Fruit fly (Drosophila melanogaster) whole organism, wandering third instar larva: ENCODE results near the gene Pgant2.

ENCODE experiments used
- Abd-B ChIP-seq: fragments of >200 bp; optimal IDR thresholded peaks from 2 replicates; lab custom pipeline; 2017; ENCODE audit warnings: missing biosample characterization, missing genetic modification characterization
- CG32264 ChIP-seq: fragments of 200-800 bp; sonication (Bioruptor generic); optimal IDR thresholded peaks from 2 replicates; lab custom pipeline; 2016; ENCODE audit warnings: missing biosample characterization, missing genetic modification characterization
- CG9705 ChIP-seq: fragments of 200-800 bp; sonication (Bioruptor generic); optimal IDR thresholded peaks from 2 replicates; lab custom pipeline; 2018; ENCODE audit warnings: missing biosample characterization, mild to moderate bottlenecking, missing genetic modification characterization
- CrebA ChIP-seq: fragments of 200-800 bp; sonication (Bioruptor generic); optimal IDR thresholded peaks from 2 replicates; lab custom pipeline; 2016; ENCODE audit warnings: missing biosample characterization, mild to moderate bottlenecking, missing genetic modification characterization, borderline replicate concordance
- Dfd ChIP-seq: fragments of >200 bp; optimal IDR thresholded peaks from 2 replicates; lab custom pipeline; 2017; ENCODE audit warnings: missing biosample characterization, missing genetic modification characterization
- Dif ChIP-seq: fragments of 200-275, 200-300 bp; sonication (Bioruptor generic); optimal IDR thresholded peaks from 2 replicates; lab custom pipeline; 2018; ENCODE audit warnings: missing biosample characterization, missing genetic modification characterization; ENCODE audit not compliant: partially characterized antibody
- GATAd ChIP-seq: sonication (Bioruptor generic); optimal IDR thresholded peaks from 2 replicates; lab custom pipeline; 2016; ENCODE audit warnings: missing biosample characterization, missing genetic modification characterization
- HLH106 ChIP-seq: fragments of 200-800 bp; optimal IDR thresholded peaks from 3 replicates; lab custom pipeline; 2019; ENCODE audit warnings: missing biosample characterization, mild to moderate bottlenecking, missing genetic modification characterization, moderate library complexity
- Hnf4 ChIP-seq: fragments of 200-800 bp; sonication (Bioruptor generic); optimal IDR thresholded peaks from 2 replicates; lab custom pipeline; 2016; ENCODE audit warnings: missing biosample characterization, mild to moderate bottlenecking, missing genetic modification characterization
- Hr78 ChIP-seq: fragments of >200 bp; optimal IDR thresholded peaks from 2 replicates; lab custom pipeline; 2017; ENCODE audit warnings: missing biosample characterization, missing genetic modification characterization
- Hr83 ChIP-seq: fragments of 200-300 bp; sonication (Bioruptor generic); optimal IDR thresholded peaks from 2 replicates; lab custom pipeline; 2016; ENCODE audit warnings: missing biosample characterization, mild to moderate bottlenecking, missing genetic modification characterization, moderate library complexity; ENCODE audit not compliant: poor library complexity, severe bottlenecking
- Jra ChIP-seq: sonication (Bioruptor generic); optimal IDR thresholded peaks from 2 replicates; lab custom pipeline; 2016; ENCODE audit warnings: missing biosample characterization, missing genetic modification characterization
- Mio ChIP-seq: sonication (Bioruptor generic); optimal IDR thresholded peaks from 2 replicates; lab custom pipeline; 2016; ENCODE audit warnings: missing biosample characterization, missing genetic modification characterization
- Myc ChIP-seq: fragments of >200 bp; optimal IDR thresholded peaks from 2 replicates; lab custom pipeline; 2017
- N ChIP-seq: fragments of >200 bp; optimal IDR thresholded peaks from 2 replicates; lab custom pipeline; 2018; ENCODE audit warnings: missing biosample characterization, missing external identifiers, missing genetic modification characterization
- OdsH ChIP-seq: fragments of 200-800 bp; sonication (Bioruptor generic); optimal IDR thresholded peaks from 2 replicates; lab custom pipeline; 2016; ENCODE audit warnings: missing biosample characterization, mild to moderate bottlenecking, missing genetic modification characterization
- Rel ChIP-seq, 2 experiments: fragments of 200-800 bp; sonication (Bioruptor generic) in 1 of 2; optimal IDR thresholded peaks; 2 replicates in 1 of 2; 3 replicates in 1 of 2; lab custom pipeline; 2016 to 2019; ENCODE audit warnings: mild to moderate bottlenecking in 2 of 2, missing biosample characterization in 2 of 2, missing genetic modification characterization in 2 of 2, moderate library complexity in 1 of 2
- Sp1 ChIP-seq: fragments of 200-800 bp; sonication (Bioruptor generic); optimal IDR thresholded peaks from 3 replicates; lab custom pipeline; 2019; ENCODE audit warnings: missing biosample characterization, mild to moderate bottlenecking, missing genetic modification characterization, moderate library complexity
- Vsx2 ChIP-seq: fragments of 200-300, 225-300 bp; sonication (Bioruptor generic); optimal IDR thresholded peaks from 2 replicates; lab custom pipeline; 2018; ENCODE audit warnings: missing biosample characterization, missing genetic modification characterization; ENCODE audit not compliant: partially characterized antibody
- br ChIP-seq: fragments of 200-800 bp; sonication (Bioruptor generic); optimal IDR thresholded peaks from 2 replicates; lab custom pipeline; 2016; ENCODE audit warnings: missing biosample characterization, missing genetic modification characterization
- brk ChIP-seq: fragments of 200-800 bp; sonication (Bioruptor generic); optimal IDR thresholded peaks from 2 replicates; lab custom pipeline; 2016; ENCODE audit warnings: missing biosample characterization, mild to moderate bottlenecking, missing genetic modification characterization
- dl ChIP-seq, 2 experiments: fragments of 175-275, 200-275 bp in 1 of 2; fragments of 200-275 bp in 1 of 2; sonication (Bioruptor generic); optimal IDR thresholded peaks; lab custom pipeline; 2018; ENCODE audit warnings: mild to moderate bottlenecking in 2 of 2, missing biosample characterization in 2 of 2, missing genetic modification characterization in 2 of 2, moderate library complexity in 2 of 2; ENCODE audit not compliant: partially characterized antibody in 2 of 2, insufficient read depth in 1 of 2
- dmrt93B ChIP-seq: fragments of 200-800 bp; sonication (Bioruptor generic); optimal IDR thresholded peaks from 2 replicates; lab custom pipeline; 2018; ENCODE audit warnings: missing biosample characterization, mild to moderate bottlenecking, missing genetic modification characterization
- dsf ChIP-seq: sonication (Bioruptor generic); optimal IDR thresholded peaks from 2 replicates; lab custom pipeline; 2016; ENCODE audit warnings: missing biosample characterization, missing genetic modification characterization, borderline replicate concordance
- ey ChIP-seq: fragments of 200-800 bp; sonication (Bioruptor generic); optimal IDR thresholded peaks from 2 replicates; lab custom pipeline; 2016; ENCODE audit warnings: missing biosample characterization, missing genetic modification characterization
- foxo ChIP-seq, 2 experiments: fragments of 200-800 bp; sonication (Bioruptor generic); optimal IDR thresholded peaks; 2 replicates in 1 of 2; 3 replicates in 1 of 2; lab custom pipeline; 2016 to 2017; ENCODE audit warnings: missing biosample characterization in 2 of 2, missing genetic modification characterization in 2 of 2
- fru ChIP-seq: fragments of 200-800 bp; sonication (Bioruptor generic); optimal IDR thresholded peaks from 3 replicates; lab custom pipeline; 2016; ENCODE audit warnings: missing biosample characterization, mild to moderate bottlenecking, missing genetic modification characterization
- h ChIP-seq: fragments of 200-800 bp; sonication (Bioruptor generic); optimal IDR thresholded peaks from 3 replicates; lab custom pipeline; 2016; ENCODE audit warnings: missing biosample characterization, mild to moderate bottlenecking, missing genetic modification characterization
- jim ChIP-seq: fragments of 175-275, 200-325 bp; sonication (Bioruptor generic); optimal IDR thresholded peaks from 2 replicates; lab custom pipeline; 2016; ENCODE audit warnings: missing biosample characterization, mild to moderate bottlenecking, missing genetic modification characterization
- lola ChIP-seq: fragments of >200 bp; optimal IDR thresholded peaks from 2 replicates; lab custom pipeline; 2017; ENCODE audit warnings: missing biosample characterization, missing genetic modification characterization
- pan ChIP-seq: fragments of >200 bp; optimal IDR thresholded peaks from 2 replicates; lab custom pipeline; 2017
- psq ChIP-seq: fragments of 200-800 bp; sonication (Bioruptor generic); optimal IDR thresholded peaks from 3 replicates; lab custom pipeline; 2017; ENCODE audit warnings: missing biosample characterization, mild to moderate bottlenecking, missing genetic modification characterization, moderate library complexity
- rgr ChIP-seq: fragments of 200-800 bp; sonication (Bioruptor generic); optimal IDR thresholded peaks from 3 replicates; lab custom pipeline; 2016; ENCODE audit warnings: missing biosample characterization, mild to moderate bottlenecking, missing genetic modification characterization
- sage ChIP-seq: fragments of 200-800 bp; sonication (Bioruptor generic); optimal IDR thresholded peaks from 2 replicates; lab custom pipeline; 2016; ENCODE audit warnings: missing biosample characterization, mild to moderate bottlenecking, missing genetic modification characterization
- sv ChIP-seq: fragments of 200-800 bp; sonication (Bioruptor generic); optimal IDR thresholded peaks from 3 replicates; lab custom pipeline; 2016; ENCODE audit warnings: missing biosample characterization, missing genetic modification characterization
- tai ChIP-seq: sonication (Bioruptor generic); optimal IDR thresholded peaks from 2 replicates; lab custom pipeline; 2016; ENCODE audit warnings: missing biosample characterization, missing genetic modification characterization
- usp ChIP-seq: fragments of >200 bp; optimal IDR thresholded peaks from 2 replicates; lab custom pipeline; 2017; ENCODE audit warnings: missing biosample characterization, missing genetic modification characterization
- woc ChIP-seq: sonication (Bioruptor generic); optimal IDR thresholded peaks from 2 replicates; lab custom pipeline; 2016; ENCODE audit warnings: missing biosample characterization, mild to moderate bottlenecking, missing genetic modification characterization

Pgant2 gene

DNA sequence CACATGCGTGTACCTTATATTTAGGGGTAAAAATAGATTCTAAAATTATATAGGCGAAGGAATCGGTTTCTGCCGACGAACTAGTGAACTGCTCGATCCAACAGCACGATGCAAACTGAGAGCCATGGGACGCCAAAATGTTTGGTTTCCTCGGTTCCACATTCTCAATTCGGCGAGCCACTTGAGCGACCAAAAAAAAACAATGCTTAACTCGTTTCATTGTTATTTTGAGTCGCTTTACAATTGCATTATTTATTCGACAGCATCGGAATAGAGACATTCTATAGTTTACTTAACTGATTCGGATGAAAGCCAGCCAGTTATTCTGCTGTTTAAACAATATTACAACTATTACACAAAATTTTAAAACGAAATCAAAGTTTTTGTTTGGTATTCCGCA is 50.9 kb downstream of the Pgant2 start, which contains the start of gene CG15412:
CG15412 (minus strand) TSS at position 101 of the 400 bp plus-strand sequence.
- no peak for TF ChIP-seq Myc (lab: Kevin White, UChicago)
- TF ChIP-seq CG9705 (GFP tag; lab: Kevin White, UChicago) = no peak
- no peak for TF ChIP-seq Hr78
- no peak for TF ChIP-seq lola
- no peak for TF ChIP-seq Dfd (GFP tag; lab: Kevin White, UChicago)
- no peak for TF ChIP-seq usp
- no peak for TF ChIP-seq HLH106 (tag; lab: Kevin White, UChicago)
- TF ChIP-seq dl (GFP tag; optimal IDR thresholded peaks at IDR 0.05; lab: Kevin White, UChicago; ENCODE audit: insufficient read depth in 1 of 2, partially characterized antibody in 2 of 2) = no peak
- no peak for TF ChIP-seq rgr
- no peak for TF ChIP-seq psq
- TF ChIP-seq br (GFP tag; lab: Kevin White, UChicago) = no peak
- TF ChIP-seq Rel (GFP tag; optimal IDR thresholded peaks at IDR 0.05; lab: Kevin White, UChicago) = no peak
- TF ChIP-seq Rel (tag; optimal IDR thresholded peaks at IDR 0.05; lab: Kevin White, UChicago) = no peak
- no peak for TF ChIP-seq tai (GFP tag; lab: Kevin White, UChicago)
- no peak for TF ChIP-seq N (GFP tag; lab: Kevin White, UChicago)
- no peak for TF ChIP-seq Vsx2 (GFP tag; lab: Kevin White, UChicago)
- no peak for TF ChIP-seq brk (GFP tag; lab: Kevin White, UChicago)
- no peak for TF ChIP-seq h (GFP tag; lab: Kevin White, UChicago)
- no peak for TF ChIP-seq OdsH

dm6 chr2L:3373242-3373641 is 53.3 kb downstream of the Pgant2 start, which contains the start of gene GramD1B:
TSS of gene GramD1B (minus strand) at chr2L:3373372.
- TF ChIP-seq Mio (no peak), CG9705 (GFP tag; lab: Kevin White, UChicago) (no peak), Jra (GFP tag; lab: Kevin White, UChicago) (peak; percentile 6), Sp1 (GFP tag; lab: Kevin White, UChicago) (peak; percentile 13), h (GFP tag; lab: Kevin White, UChicago) (peak; percentile 46), N (GFP tag; lab: Kevin White, UChicago) (no peak), lola (no peak), pan (no peak), br (GFP tag; lab: Kevin White, UChicago) (no peak), Dfd (GFP tag; lab: Kevin White, UChicago) (no peak), dl (GFP tag; optimal IDR thresholded peaks at IDR 0.05; lab: Kevin White, UChicago; ENCODE audit: insufficient read depth in 1 of 2, partially characterized antibody in 2 of 2) (no peak), Vsx2 (GFP tag; lab: Kevin White, UChicago) (no peak), ey (no peak), tai (GFP tag; lab: Kevin White, UChicago) (no peak), psq (no peak), Hnf4 (GFP tag; lab: Kevin White, UChicago) (peak; percentile 52), fru (GFP tag; lab: Kevin White, UChicago) (no peak), CrebA (GFP tag; lab: Kevin White, UChicago) (no peak), Hr78 (no peak), usp (no peak), Rel (GFP tag; optimal IDR thresholded peaks at IDR 0.05; lab: Kevin White, UChicago) (no peak), Rel (tag; optimal IDR thresholded peaks at IDR 0.05; lab: Kevin White, UChicago) (peak; percentile 45), jim (GFP tag; lab: Kevin White, UChicago) (no peak), Myc (lab: Kevin White, UChicago) (no peak), dsf (GFP tag; lab: Kevin White, UChicago) (no peak), GATAd (GFP tag; lab: Kevin White, UChicago) (no peak), foxo (GFP tag; optimal IDR thresholded peaks at IDR 0.05; lab: Kevin White, UChicago) (peak in 1 of 2 experiments; percentile 23), HLH106 (tag; lab: Kevin White, UChicago) (peak; percentile 21), Abd-B (GFP tag; lab: Kevin White, UChicago) (no peak), sage (GFP tag; lab: Kevin White, UChicago) (no peak), brk (GFP tag; lab: Kevin White, UChicago) (no peak), Dif (GFP tag; lab: Kevin White, UChicago) (no peak), OdsH (no peak), woc (no peak), Hr83 (GFP tag; lab: Kevin White, UChicago) (no peak), sv (GFP tag; lab: Kevin White, UChicago) (no peak), rgr (peak; percentile 24), CG32264 (no peak), dmrt93B (no peak)
